Worm (Caenorhabditis elegans): ENCODE results near the gene Y43F8B.7.

The Y43F8B.7 gene

DNA sequence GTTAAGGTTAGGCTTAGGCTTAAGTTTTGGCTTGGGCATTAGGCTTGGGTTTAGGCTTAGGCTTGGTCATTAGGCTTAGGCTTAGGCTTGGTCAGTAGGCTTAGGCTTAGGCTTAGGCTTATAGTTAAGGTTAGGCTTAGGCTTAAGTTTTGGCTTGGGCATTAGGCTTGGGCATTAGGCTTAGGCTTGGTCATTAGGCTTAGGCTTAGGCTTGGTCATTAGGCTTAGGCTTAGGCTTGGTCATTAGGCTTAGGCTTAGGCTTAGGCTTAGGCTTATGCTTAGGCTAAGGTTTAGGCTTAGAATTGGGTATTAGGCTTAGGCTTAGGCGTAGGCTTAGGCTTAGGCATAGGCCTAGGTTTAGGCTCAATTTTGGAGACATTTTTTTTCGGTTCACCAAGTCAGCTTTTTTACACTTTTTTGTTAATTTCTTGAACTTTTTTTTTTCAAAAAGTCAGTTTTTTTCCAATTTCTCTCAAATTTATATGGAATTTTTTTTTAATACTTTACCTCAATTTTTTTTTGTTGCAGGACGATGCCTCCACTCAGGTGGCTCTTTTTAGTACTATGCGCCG is 12.1 kb downstream of the Y43F8B.7 start, which contains the start of gene Y43F8B.3:
TSS of gene Y43F8B.3 (plus strand) at position 523 of the 573 bp plus-strand sequence.
- TF ChIP-seq C38D4.7 (GFP tag; optimal IDR thresholded peaks at IDR 0.05) (no peak), nhr-232 (tag; optimal IDR thresholded peaks at IDR 0.05) (no peak), hlh-30 (tag; optimal IDR thresholded peaks at IDR 0.05; ENCODE audit: insufficient read depth) (no peak), elt-4 (tag; optimal IDR thresholded peaks at IDR 0.05) (no peak), ceh-22 (tag; optimal IDR thresholded peaks at IDR 0.05) (no peak)

DNA sequence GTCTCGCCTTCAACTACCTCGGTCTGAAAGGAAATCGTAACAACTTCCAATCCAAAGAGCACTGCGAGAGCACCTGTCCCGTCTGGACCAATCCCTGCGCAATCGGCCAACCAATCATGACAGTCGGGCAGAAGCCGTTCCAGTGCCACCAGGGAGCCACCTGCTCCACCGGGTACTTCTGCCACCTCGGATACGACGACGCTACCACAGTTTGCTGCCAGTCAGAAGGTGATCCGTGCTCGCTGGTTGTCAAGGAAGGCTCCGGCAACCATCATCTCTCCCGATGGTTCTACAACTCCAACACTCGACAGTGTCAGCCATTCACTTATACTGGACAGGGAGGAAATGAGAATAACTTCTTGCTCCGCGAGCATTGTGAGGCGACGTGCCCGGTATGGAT is 18.5 kb downstream of the Y43F8B.7 start:
- TF ChIP-seq ceh-24 (tag; optimal IDR thresholded peaks at IDR 0.05) (no peak), pag-3 (tag; optimal IDR thresholded peaks at IDR 0.05; ENCODE audit: borderline replicate concordance) (peak; percentile 57)

DNA sequence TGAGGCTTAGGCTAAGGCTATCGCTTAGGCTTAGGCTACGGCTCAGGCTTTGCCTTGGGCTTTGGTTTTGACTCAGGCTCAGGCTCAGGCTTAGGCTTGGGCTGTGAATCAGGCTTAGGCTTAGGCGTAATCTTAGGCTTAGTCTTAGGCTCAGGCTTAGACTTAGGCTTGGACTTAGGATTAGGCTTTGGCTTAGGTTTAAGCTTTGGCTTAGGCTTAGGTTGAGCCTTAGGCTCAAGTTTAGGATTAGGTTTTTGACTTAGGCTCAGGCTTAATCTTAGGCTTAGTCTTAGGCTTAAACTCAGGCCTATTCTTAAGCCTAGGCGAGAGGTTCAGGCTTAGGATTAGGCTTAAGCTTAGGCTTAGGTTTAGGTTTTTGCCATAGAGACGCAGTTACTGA is 19.8 kb downstream of the Y43F8B.7 start:
- no peak for TF ChIP-seq C38D4.7 (GFP tag; optimal IDR thresholded peaks at IDR 0.05)
- TF ChIP-seq dve-1 (tag; optimal IDR thresholded peaks at IDR 0.05): peak; percentile 91

DNA sequence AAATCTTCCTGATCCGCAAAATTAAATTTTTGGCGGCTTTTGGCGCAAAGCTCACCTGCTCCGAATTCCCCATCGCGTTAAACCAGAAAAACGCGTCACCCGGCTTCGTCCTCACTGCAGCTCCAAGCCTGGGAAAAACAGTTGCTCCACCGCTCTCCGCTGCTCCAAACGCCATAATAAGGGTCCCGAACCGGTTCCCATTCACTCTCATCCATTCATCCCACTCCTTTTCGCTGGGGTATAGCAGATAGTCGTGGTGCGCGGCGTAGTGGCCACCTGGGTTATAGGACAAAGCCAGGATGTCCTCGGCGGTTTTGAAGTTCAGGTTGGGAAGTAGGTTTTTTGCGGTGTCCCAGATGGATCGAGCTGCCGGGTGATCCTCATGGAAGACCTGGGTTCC is 20.4 kb downstream of the Y43F8B.7 start:
- TF ChIP-seq nfya-1 (tag; optimal IDR thresholded peaks at IDR 0.05): no peak
- TF ChIP-seq fax-1 (tag; optimal IDR thresholded peaks at IDR 0.05): no peak
- TF ChIP-seq madf-2 (tag; optimal IDR thresholded peaks at IDR 0.05): no peak
- no peak for TF ChIP-seq ref-2 (tag; optimal IDR thresholded peaks at IDR 0.05)
- no peak for TF ChIP-seq dve-1 (tag; optimal IDR thresholded peaks at IDR 0.05)
- TF ChIP-seq ztf-16 (tag; optimal IDR thresholded peaks at IDR 0.05): no peak
- no peak for TF ChIP-seq eyg-1 (tag; optimal IDR thresholded peaks at IDR 0.05)
- no peak for TF ChIP-seq unc-42 (tag; optimal IDR thresholded peaks at IDR 0.05)

DNA sequence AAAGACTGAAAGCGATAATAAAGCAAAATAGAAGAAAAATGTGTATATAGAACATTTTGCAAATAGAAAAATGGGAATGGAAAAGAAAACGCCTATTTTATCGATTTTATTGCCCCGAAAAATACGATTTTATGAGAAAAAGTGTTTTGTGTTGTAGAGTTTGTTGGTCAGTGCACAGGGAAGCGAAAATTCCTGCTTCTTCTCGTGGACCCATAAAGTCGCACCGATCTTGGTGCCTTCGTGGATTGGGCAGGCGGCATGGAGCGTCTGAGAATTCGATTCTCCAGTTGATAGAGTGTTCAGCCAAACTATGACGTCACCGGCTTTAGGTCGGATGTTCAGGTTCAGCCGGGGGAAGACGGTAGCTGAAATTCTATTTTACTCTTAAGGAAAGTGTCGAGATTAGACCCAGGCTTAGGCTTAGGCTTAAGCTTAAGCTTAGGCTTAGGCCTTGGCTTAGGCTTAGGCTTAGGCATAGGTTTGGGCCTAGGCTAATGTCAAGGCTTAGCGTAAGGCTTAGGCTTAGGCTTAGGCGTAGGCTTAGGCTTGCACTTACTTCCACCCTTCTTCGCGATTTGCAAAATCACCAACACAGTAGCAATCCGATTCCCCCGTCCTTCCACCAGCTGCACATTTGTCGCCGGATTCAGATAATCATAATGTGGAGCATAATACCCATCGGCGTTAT is 21.8 kb downstream of the Y43F8B.7 start, which contains the start of gene Y43F8B.19:
TSS of gene Y43F8B.19 (minus strand) at position 51 of the 688 bp plus-strand sequence.
- TF ChIP-seq unc-86 (tag; optimal IDR thresholded peaks at IDR 0.05) (no peak), ref-2 (tag; optimal IDR thresholded peaks at IDR 0.05) (no peak), tbx-2 (tag; optimal IDR thresholded peaks at IDR 0.05) (no peak), ama-1 (optimal IDR thresholded peaks at IDR 0.05) (no peak), C08G9.2 (tag; optimal IDR thresholded peaks at IDR 0.05) (no peak), ceh-45 (GFP tag; IDR thresholded peaks at IDR 0.05) (no peak), pax-1 (tag; optimal IDR thresholded peaks at IDR 0.05) (no peak)

DNA sequence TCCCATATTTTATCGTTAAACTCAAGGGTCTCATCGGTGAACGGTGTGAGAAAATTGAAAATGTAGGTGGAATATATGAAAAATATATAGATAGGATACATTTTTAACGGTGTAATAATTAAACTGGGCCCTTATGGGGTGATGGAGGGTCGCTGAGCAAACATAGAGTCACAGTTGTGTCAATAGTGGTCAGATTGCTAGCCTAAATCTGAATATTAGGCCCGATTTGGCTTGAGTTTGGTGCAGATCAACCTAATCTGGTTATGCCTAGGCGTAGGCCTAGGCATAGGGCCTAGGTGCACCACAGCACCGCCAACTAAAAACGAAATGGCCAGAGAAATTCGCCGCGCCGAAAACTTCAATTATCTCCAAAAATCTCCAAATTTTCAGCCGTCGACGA is 23.0 kb downstream of the Y43F8B.7 start, which contains the start of gene phy-4:
TSS of gene phy-4 (minus strand) at position 101 of the 400 bp plus-strand sequence.
- TF ChIP-seq sox-2 (GFP tag; IDR thresholded peaks at IDR 0.05): no peak

DNA sequence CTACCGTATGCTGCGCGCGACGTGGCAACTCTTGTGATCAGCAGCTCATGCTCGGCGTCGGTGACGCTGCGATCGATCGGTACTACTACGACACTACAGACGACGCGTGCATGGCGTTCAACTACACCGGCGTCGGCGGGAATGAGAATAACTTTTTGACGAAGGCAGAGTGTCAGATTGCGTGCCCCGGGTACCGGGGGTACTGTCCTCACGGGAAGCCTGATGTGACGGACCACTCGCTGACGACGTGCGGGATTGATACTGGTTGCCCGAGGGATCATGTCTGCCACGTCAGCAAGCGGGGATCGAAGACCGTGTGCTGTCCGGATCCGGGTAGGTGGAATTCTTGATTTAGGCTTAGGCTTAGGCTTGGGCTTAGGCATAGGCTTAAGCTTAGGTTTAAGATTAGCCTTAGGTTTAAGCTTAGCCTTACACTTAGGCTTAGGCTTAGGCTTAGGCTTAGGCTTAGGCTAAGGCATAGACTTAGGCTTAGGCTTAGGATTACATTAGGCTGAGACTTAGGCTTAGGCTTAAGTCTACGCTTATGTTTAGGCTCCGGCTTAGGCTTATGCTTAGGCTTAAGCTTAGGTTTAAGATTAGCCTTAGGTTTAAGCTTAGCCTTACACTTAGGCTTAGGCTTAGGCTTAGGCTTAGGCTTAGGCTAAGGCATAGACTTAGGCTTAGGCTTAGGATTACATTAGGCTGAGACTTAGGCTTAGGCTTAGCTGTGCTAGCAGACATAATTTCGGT is 27.2 kb downstream of the Y43F8B.7 start:
- TF ChIP-seq dve-1 (tag; optimal IDR thresholded peaks at IDR 0.05) (peak; percentile 61), T23F11.4 (GFP tag; optimal IDR thresholded peaks at IDR 0.05) (peak; percentile 36)

DNA sequence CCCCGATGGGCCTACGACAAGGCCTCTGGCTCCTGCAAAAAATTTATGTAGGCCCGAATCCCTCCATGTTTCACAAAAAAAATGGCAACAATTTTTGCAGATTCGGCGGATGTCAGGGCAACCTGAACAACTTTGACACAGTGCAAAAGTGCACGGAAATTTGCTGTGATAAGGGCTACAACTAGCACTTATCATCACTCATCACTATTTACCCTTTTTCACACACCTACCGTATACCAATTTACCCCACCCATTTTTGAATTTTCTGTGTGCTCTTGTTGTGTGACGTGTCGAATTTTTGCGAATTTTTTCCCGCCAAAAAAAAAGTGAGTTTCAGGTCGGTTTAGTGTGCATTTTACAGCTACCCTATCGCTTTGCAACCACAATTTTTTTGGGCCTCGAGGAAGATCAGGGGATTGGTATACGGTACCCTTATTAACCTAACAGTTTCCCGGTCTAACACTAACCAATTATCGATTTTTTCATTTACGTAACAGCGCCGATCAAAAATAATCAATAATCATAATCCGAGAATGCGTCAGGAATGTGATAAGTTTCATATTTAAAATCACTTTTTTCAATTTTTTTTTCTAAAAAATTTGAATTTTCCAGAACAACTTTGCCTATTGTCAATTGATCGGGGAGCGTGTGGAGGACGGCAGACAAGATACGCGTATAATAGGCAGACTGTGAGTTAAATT is 28.1 kb downstream of the Y43F8B.7 start:
- no peak for TF ChIP-seq sox-4 (tag; optimal IDR thresholded peaks at IDR 0.05)
- TF ChIP-seq zip-5 (tag; optimal IDR thresholded peaks at IDR 0.05): no peak
- TF ChIP-seq lim-6 (tag; optimal IDR thresholded peaks at IDR 0.05): no peak
- TF ChIP-seq tbx-7 (tag; optimal IDR thresholded peaks at IDR 0.05): no peak
- TF ChIP-seq hlh-6 (tag; optimal IDR thresholded peaks at IDR 0.05): no peak
- TF ChIP-seq lin-11 (tag; optimal IDR thresholded peaks at IDR 0.05): no peak
- no peak for TF ChIP-seq pax-1 (tag; optimal IDR thresholded peaks at IDR 0.05)
- no peak for TF ChIP-seq unc-86 (tag; optimal IDR thresholded peaks at IDR 0.05)
- no peak for TF ChIP-seq pat-9 (tag; optimal IDR thresholded peaks at IDR 0.05)
- TF ChIP-seq nfya-1 (tag; optimal IDR thresholded peaks at IDR 0.05): no peak
- no peak for TF ChIP-seq syd-9 (tag; optimal IDR thresholded peaks at IDR 0.05)
- TF ChIP-seq ttx-3 (tag; optimal IDR thresholded peaks at IDR 0.05): no peak
- no peak for TF ChIP-seq rnt-1 (tag; optimal IDR thresholded peaks at IDR 0.05)
- TF ChIP-seq ref-2 (tag; optimal IDR thresholded peaks at IDR 0.05): no peak
- no peak for TF ChIP-seq ceh-22 (tag; optimal IDR thresholded peaks at IDR 0.05)
- no peak for TF ChIP-seq nhr-232 (tag; optimal IDR thresholded peaks at IDR 0.05)
- TF ChIP-seq hlh-8 (tag; optimal IDR thresholded peaks at IDR 0.05): no peak
- no peak for TF ChIP-seq pag-3 (tag; optimal IDR thresholded peaks at IDR 0.05; ENCODE audit: borderline replicate concordance)

All from whole organism, late embryonic.